Fruit fly (Drosophila melanogaster) whole organism, pupa: ENCODE data around the gene CG1785.

Source experiments
- CG10348 ChIP-seq: fragments of 200-800 bp; sonication (Bioruptor generic); IDR thresholded peaks from 2 replicates; pipeline ENCODE4 v1.3.6; 2022; ENCODE audit warnings: missing biosample characterization, missing genetic modification characterization
- CG13204 ChIP-seq: fragments of 200-800 bp; sonication (Bioruptor generic); optimal IDR thresholded peaks from 2 replicates; lab custom pipeline; 2018; ENCODE audit warnings: missing biosample characterization, mild to moderate bottlenecking, missing genetic modification characterization, moderate library complexity
- CG14655 ChIP-seq: fragments of 200-800 bp; sonication (Bioruptor generic); optimal IDR thresholded peaks from 3 replicates; lab custom pipeline; 2017; ENCODE audit warnings: mild to moderate bottlenecking, missing biosample characterization, missing genetic modification reagents, missing genetic modification characterization
- CG15710 ChIP-seq: fragments of 200-800 bp; sonication (Bioruptor generic); optimal IDR thresholded peaks from 2 replicates; lab custom pipeline; 2018; ENCODE audit warnings: missing biosample characterization, mild to moderate bottlenecking, missing genetic modification characterization, moderate library complexity
- CG17806 ChIP-seq: fragments of 200-800 bp; sonication (Bioruptor generic); optimal IDR thresholded peaks from 2 replicates; lab custom pipeline; 2018; ENCODE audit warnings: missing biosample characterization, mild to moderate bottlenecking, missing genetic modification characterization, moderate library complexity
- CG32121 ChIP-seq: fragments of 200-800 bp; sonication (Bioruptor generic); IDR thresholded peaks from 2 replicates; pipeline ENCODE4 v1.3.6; 2022; ENCODE audit warnings: missing biosample characterization, missing genetic modification characterization
- CG34367 ChIP-seq: fragments of 200-800 bp; sonication (Bioruptor generic); optimal IDR thresholded peaks from 2 replicates; lab custom pipeline; 2018; ENCODE audit warnings: missing biosample characterization, mild to moderate bottlenecking, missing genetic modification characterization
- CG4496 ChIP-seq: fragments of 200-800 bp; sonication (Bioruptor generic); IDR thresholded peaks from 3 replicates; pipeline ENCODE4 v1.3.6; 2022; ENCODE audit warnings: missing biosample characterization, missing genetic modification characterization
- CG8159 ChIP-seq: fragments of 200-800 bp; sonication (Bioruptor generic); optimal IDR thresholded peaks from 3 replicates; lab custom pipeline; 2018; ENCODE audit warnings: missing biosample characterization, mild to moderate bottlenecking, missing genetic modification characterization, moderate library complexity
- CG8301 ChIP-seq: fragments of 200-800 bp; sonication (Bioruptor generic); optimal IDR thresholded peaks from 2 replicates; lab custom pipeline; 2018; ENCODE audit warnings: missing biosample characterization, mild to moderate bottlenecking, missing genetic modification characterization
- CG9948 ChIP-seq: fragments of 200-800 bp; sonication (Bioruptor generic); optimal IDR thresholded peaks from 2 replicates; lab custom pipeline; 2018; ENCODE audit warnings: missing biosample characterization, mild to moderate bottlenecking, missing genetic modification characterization, moderate library complexity
- D1 ChIP-seq: fragments of 200-800 bp; sonication (Bioruptor generic); optimal IDR thresholded peaks from 2 replicates; lab custom pipeline; 2018; ENCODE audit warnings: missing biosample characterization, mild to moderate bottlenecking, missing genetic modification characterization, moderate library complexity
- EcR ChIP-seq: fragments of 200-800 bp; sonication (Bioruptor generic); optimal IDR thresholded peaks from 3 replicates; lab custom pipeline; 2019; ENCODE audit warnings: missing biosample characterization, missing genetic modification characterization, mild to moderate bottlenecking, moderate library complexity, missing genetic modification reagents
- Pif1A ChIP-seq: fragments of 200-800 bp; sonication (Bioruptor generic); optimal IDR thresholded peaks from 3 replicates; lab custom pipeline; 2016; ENCODE audit warnings: missing biosample characterization, missing genetic modification characterization
- Pif1B ChIP-seq: fragments of 200-800 bp; sonication (Bioruptor generic); optimal IDR thresholded peaks from 3 replicates; lab custom pipeline; 2016; ENCODE audit warnings: missing biosample characterization, missing genetic modification characterization
- Snoo ChIP-seq: fragments of 200-800 bp; sonication (Bioruptor generic); optimal IDR thresholded peaks from 3 replicates; lab custom pipeline; 2017; ENCODE audit warnings: missing biosample characterization, mild to moderate bottlenecking, missing genetic modification characterization, inconsistent platforms
- fd96Ca ChIP-seq: fragments of 200-800 bp; sonication (Bioruptor generic); IDR thresholded peaks from 3 replicates; pipeline ENCODE4 v1.3.6; 2022; ENCODE audit warnings: missing biosample characterization, missing genetic modification characterization
- gl ChIP-seq: fragments of 200-800 bp; sonication (Bioruptor generic); optimal IDR thresholded peaks from 2 replicates; lab custom pipeline; 2018; ENCODE audit warnings: missing biosample characterization, mild to moderate bottlenecking, missing genetic modification characterization
- rn ChIP-seq: fragments of 200-800 bp; sonication (Bioruptor generic); IDR thresholded peaks from 2 replicates; pipeline ENCODE4 v1.3.6; 2022; ENCODE audit warnings: missing biosample characterization, missing genetic modification characterization

The CG1785 gene

DNA sequence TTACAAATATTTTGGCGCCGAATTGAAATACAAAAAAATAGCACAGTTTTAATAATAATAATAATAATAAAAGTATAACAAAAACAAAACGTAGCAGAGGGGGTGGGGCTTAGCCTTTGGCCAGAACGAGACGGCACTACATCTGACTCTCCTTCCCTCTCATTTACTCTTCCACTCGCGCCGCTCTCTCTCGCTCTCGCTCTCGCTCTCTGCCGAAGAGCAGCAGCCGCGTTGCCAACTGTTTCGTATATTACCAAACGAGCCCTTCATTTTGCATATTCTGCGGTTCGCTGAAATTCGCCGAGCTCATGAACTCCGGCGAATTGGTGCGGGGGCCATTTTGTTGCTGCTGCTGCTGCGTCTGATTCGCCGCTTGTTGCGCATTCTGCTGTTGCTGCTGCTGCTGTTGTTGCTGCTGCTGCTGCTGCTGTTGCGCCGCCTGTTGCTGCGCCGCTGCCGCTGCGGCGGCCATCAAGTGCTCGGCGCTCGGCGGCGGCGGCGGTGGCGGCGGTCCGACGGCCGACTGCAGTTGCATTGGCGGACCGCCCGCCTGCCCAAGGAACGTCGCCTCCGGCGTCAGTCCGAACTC is 43.1 kb downstream of the CG1785 start:
- no peak for TF ChIP-seq CG8159
- TF ChIP-seq CG13204 (GFP tag; lab: Kevin White, UChicago): peak; percentile 27
- TF ChIP-seq CG17806 (tag; lab: Kevin White, UChicago): no peak
- no peak for TF ChIP-seq Snoo (tag; lab: Kevin White, UChicago)
- no peak for TF ChIP-seq Pif1A (GFP tag; lab: Kevin White, UChicago)
- no peak for TF ChIP-seq CG14655
- TF ChIP-seq EcR (GFP tag; lab: Kevin White, UChicago): no peak
- peak; percentile 29 for TF ChIP-seq D1 (tag; lab: Kevin White, UChicago)
- no peak for TF ChIP-seq gl (tag; lab: Kevin White, UChicago)
- no peak for TF ChIP-seq rn (GFP tag; lab: Robert Waterston, UW)

DNA sequence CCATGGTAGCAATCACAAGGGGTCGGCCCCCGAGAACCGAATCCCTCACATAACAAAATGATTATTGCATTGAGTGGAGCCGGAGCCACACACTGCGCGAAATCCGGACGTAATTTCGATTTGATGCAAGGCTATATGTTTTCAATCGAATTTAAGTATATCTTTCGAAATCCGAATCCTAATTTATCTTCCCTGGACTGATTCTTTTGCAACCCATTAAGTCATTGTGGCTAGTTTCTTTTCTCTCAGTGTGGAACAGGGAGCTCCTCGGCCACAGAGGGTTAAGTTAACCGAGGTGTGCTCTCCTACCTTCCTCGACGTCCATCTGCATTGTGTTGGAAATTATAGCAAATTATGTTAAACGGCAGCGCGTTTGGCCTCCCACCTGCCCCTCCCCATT is 47.5 kb downstream of the CG1785 start:
- TF ChIP-seq CG14655: no peak
- peak; percentile 13 for TF ChIP-seq CG8159
- TF ChIP-seq CG34367 (tag; lab: Kevin White, UChicago): no peak
- no peak for TF ChIP-seq CG13204 (GFP tag; lab: Kevin White, UChicago)

DNA sequence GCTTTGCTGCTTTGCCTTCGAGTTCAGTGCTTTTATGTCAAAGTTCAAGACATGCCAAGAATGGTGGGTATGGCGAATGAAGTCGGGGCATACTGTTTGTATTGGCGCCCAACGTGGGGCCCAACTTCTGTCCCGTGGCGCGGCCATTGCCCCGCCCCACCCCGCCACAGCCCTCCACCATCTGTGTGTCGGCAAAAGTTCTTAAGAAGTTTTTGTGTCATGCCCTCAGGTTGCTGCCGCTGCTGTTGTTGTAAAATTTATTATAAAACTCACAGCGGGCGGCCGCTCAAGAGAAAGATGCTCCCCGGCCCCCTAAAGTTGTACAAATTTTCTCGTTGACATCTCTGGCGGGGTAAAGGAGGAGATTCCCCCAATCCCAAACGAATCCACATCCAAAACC is 50.5 kb downstream of the CG1785 start:
- TF ChIP-seq Pif1A (GFP tag; lab: Kevin White, UChicago): no peak
- TF ChIP-seq CG15710 (tag; lab: Kevin White, UChicago): no peak
- no peak for TF ChIP-seq CG9948
- TF ChIP-seq Pif1B: no peak
- TF ChIP-seq CG8159: no peak
- TF ChIP-seq CG13204 (GFP tag; lab: Kevin White, UChicago): no peak
- no peak for TF ChIP-seq EcR (GFP tag; lab: Kevin White, UChicago)
- TF ChIP-seq CG14655: no peak
- no peak for TF ChIP-seq D1 (tag; lab: Kevin White, UChicago)
- no peak for TF ChIP-seq rn (GFP tag; lab: Robert Waterston, UW)
- TF ChIP-seq CG32121: no peak
- no peak for TF ChIP-seq CG4496
- TF ChIP-seq CG10348: no peak
- TF ChIP-seq Snoo (tag; lab: Kevin White, UChicago): no peak
- TF ChIP-seq gl (tag; lab: Kevin White, UChicago): no peak
- TF ChIP-seq CG34367 (tag; lab: Kevin White, UChicago): no peak
- no peak for TF ChIP-seq fd96Ca (GFP tag; lab: Robert Waterston, UW)
- no peak for TF ChIP-seq CG8301 (tag; lab: Kevin White, UChicago)
